Fruit fly (Drosophila melanogaster) whole organism, embryonic: Measurements from ENCODE around the gene Shc.

ENCODE experiments used
- Asciz ChIP-seq: fragments of 200-800 bp; sonication (Bioruptor generic); optimal IDR thresholded peaks from 2 replicates; lab custom pipeline; 2017; ENCODE audit warnings: missing biosample characterization, mild to moderate bottlenecking, missing genetic modification characterization, missing genetic modification reagents
- Atf6 ChIP-seq: fragments of 200-800 bp; sonication (Bioruptor generic); IDR thresholded peaks from 2 replicates; pipeline ENCODE4 v1.3.6; 2022; ENCODE audit warnings: missing biosample characterization, missing genetic modification characterization
- B-H2 ChIP-seq: fragments of 200-800 bp; sonication (Bioruptor generic); optimal IDR thresholded peaks from 2 replicates; lab custom pipeline; 2018; ENCODE audit warnings: missing biosample characterization, mild to moderate bottlenecking, missing genetic modification characterization
- Blimp-1 ChIP-seq: fragments of 200-800 bp; sonication (Bioruptor generic); optimal IDR thresholded peaks from 3 replicates; lab custom pipeline; 2018; ENCODE audit warnings: missing biosample characterization, missing genetic modification characterization, mild to moderate bottlenecking, moderate library complexity, missing genetic modification reagents
- CG10147 ChIP-seq: fragments of 200-800 bp; sonication (Bioruptor generic); optimal IDR thresholded peaks from 2 replicates; lab custom pipeline; 2019; ENCODE audit warnings: missing biosample characterization, mild to moderate bottlenecking, missing genetic modification characterization, moderate library complexity
- CG11695 ChIP-seq: fragments of 200-800 bp; sonication (Bioruptor generic); IDR thresholded peaks from 3 replicates; pipeline ENCODE4 v1.3.6; 2022; ENCODE audit warnings: missing biosample characterization, missing genetic modification characterization
- CG13624 ChIP-seq: fragments of 200-800 bp; sonication (Bioruptor generic); optimal IDR thresholded peaks from 2 replicates; lab custom pipeline; 2016; ENCODE audit warnings: missing biosample characterization, missing genetic modification characterization
- CG13775 ChIP-seq: fragments of 200-800 bp; sonication (Bioruptor generic); optimal IDR thresholded peaks from 3 replicates; lab custom pipeline; 2017; ENCODE audit warnings: missing biosample characterization, mild to moderate bottlenecking, missing genetic modification characterization
- CG1647 ChIP-seq: fragments of 200-800 bp; sonication (Bioruptor generic); optimal IDR thresholded peaks from 3 replicates; lab custom pipeline; 2016; ENCODE audit warnings: missing biosample characterization, missing genetic modification characterization
- CG17612 ChIP-seq: fragments of 200-800 bp; sonication (Bioruptor generic); IDR thresholded peaks from 2 replicates; pipeline ENCODE4 v1.3.6; 2022; ENCODE audit warnings: missing biosample characterization, missing genetic modification characterization
- CG2116 ChIP-seq: fragments of 200-800 bp; sonication (Bioruptor generic); optimal IDR thresholded peaks from 3 replicates; lab custom pipeline; 2018; ENCODE audit warnings: missing biosample characterization, mild to moderate bottlenecking, missing genetic modification characterization
- CG30020 ChIP-seq: fragments of 200-800 bp; optimal IDR thresholded peaks from 2 replicates; lab custom pipeline; 2019; ENCODE audit warnings: missing biosample characterization, mild to moderate bottlenecking, missing genetic modification characterization, moderate library complexity
- CG32532 ChIP-seq: fragments of 200-800 bp; sonication (Bioruptor generic); IDR thresholded peaks from 2 replicates; pipeline ENCODE4 v1.3.6; 2022; ENCODE audit warnings: missing biosample characterization, missing genetic modification characterization
- CG34422 ChIP-seq: fragments of 200-800 bp; sonication (Bioruptor generic); IDR thresholded peaks from 3 replicates; pipeline ENCODE4 v1.3.6; 2022; ENCODE audit warnings: missing biosample characterization, missing genetic modification characterization
- CG3838 ChIP-seq: fragments of 200-800 bp; sonication (Bioruptor generic); optimal IDR thresholded peaks from 3 replicates; lab custom pipeline; 2016; ENCODE audit warnings: missing biosample characterization, missing genetic modification characterization
- CG4617 ChIP-seq: fragments of 200-800 bp; sonication (Bioruptor generic); optimal IDR thresholded peaks from 3 replicates; lab custom pipeline; 2016; ENCODE audit warnings: missing biosample characterization, missing genetic modification characterization, borderline replicate concordance
- CG7357 ChIP-seq: fragments of 200-800 bp; sonication (Bioruptor generic); IDR thresholded peaks from 3 replicates; pipeline ENCODE4 v1.3.6; 2022; ENCODE audit warnings: missing biosample characterization, missing genetic modification characterization
- CG7963 ChIP-seq: fragments of 200-800 bp; sonication (Bioruptor generic); IDR thresholded peaks from 3 replicates; pipeline ENCODE4 v1.3.6; 2022; ENCODE audit warnings: missing biosample characterization, missing genetic modification characterization; ENCODE audit not compliant: partially characterized antibody
- CG8290 ChIP-seq, 3 experiments: fragments of 200-800 bp; sonication (Bioruptor generic); optimal IDR thresholded peaks; 2 replicates each; lab custom pipeline; 2016 to 2019; ENCODE audit warnings: missing biosample characterization in 3 of 3, missing genetic modification characterization in 3 of 3, mild to moderate bottlenecking in 2 of 3, moderate library complexity in 1 of 3
- CG9215 ChIP-seq: fragments of 200-800 bp; sonication (Bioruptor generic); IDR thresholded peaks from 2 replicates; pipeline ENCODE4 v1.3.6; 2022; ENCODE audit warnings: missing biosample characterization, missing genetic modification characterization
- CG9797 ChIP-seq: fragments of 200-800 bp; sonication (Bioruptor generic); optimal IDR thresholded peaks from 3 replicates; lab custom pipeline; 2018; ENCODE audit warnings: missing biosample characterization, mild to moderate bottlenecking, missing genetic modification characterization
- CkIIα-i1 ChIP-seq: fragments of 200-800 bp; sonication (Bioruptor generic); IDR thresholded peaks from 2 replicates; pipeline ENCODE4 v1.3.6; 2022; ENCODE audit warnings: missing biosample characterization, missing genetic modification characterization
- Dek ChIP-seq: fragments of 200-800 bp; sonication (Bioruptor generic); optimal IDR thresholded peaks from 3 replicates; lab custom pipeline; 2019; ENCODE audit warnings: missing biosample characterization, mild to moderate bottlenecking, missing genetic modification characterization, moderate library complexity
- GATAe ChIP-seq: fragments of 200-800 bp; sonication (Bioruptor generic); conservative IDR thresholded peaks from 2 replicates; pipeline ENCODE4 v1.3.6; 2022; ENCODE audit warnings: missing biosample characterization, missing genetic modification characterization
- Gsc ChIP-seq: fragments of 200-800 bp; sonication (Bioruptor generic); IDR thresholded peaks from 2 replicates; pipeline ENCODE4 v1.3.6; 2022; ENCODE audit warnings: missing biosample characterization, missing genetic modification characterization
- H15 ChIP-seq: fragments of 200-800 bp; sonication (Bioruptor generic); IDR thresholded peaks from 3 replicates; pipeline ENCODE4 v1.3.6; 2022; ENCODE audit warnings: missing biosample characterization, missing genetic modification characterization
- HLH4C ChIP-seq: fragments of 200-800 bp; sonication (Bioruptor generic); IDR thresholded peaks from 3 replicates; pipeline ENCODE4 v1.3.6; 2022; ENCODE audit warnings: missing biosample characterization, missing genetic modification characterization; ENCODE audit not compliant: partially characterized antibody
- Kr ChIP-seq: fragments of 200-800 bp; sonication (Bioruptor generic); optimal IDR thresholded peaks from 2 replicates; lab custom pipeline; 2017; ENCODE audit warnings: missing biosample characterization, mild to moderate bottlenecking, missing genetic modification characterization
- Med ChIP-seq: fragments of 200-800 bp; sonication (Bioruptor generic); peaks from one replicate; lab custom pipeline; 2016; ENCODE audit warnings: missing biosample characterization, missing genetic modification characterization, mild to moderate bottlenecking, inconsistent platforms, moderate library complexity
- Nf-YC ChIP-seq: fragments of 200-800 bp; optimal IDR thresholded peaks from 3 replicates; lab custom pipeline; 2019; ENCODE audit warnings: missing biosample characterization, mild to moderate bottlenecking, missing genetic modification characterization, moderate library complexity
- NfI ChIP-seq: fragments of 200-800 bp; sonication (Bioruptor generic); optimal IDR thresholded peaks from 3 replicates; lab custom pipeline; 2018; ENCODE audit warnings: missing biosample characterization, mild to moderate bottlenecking, missing genetic modification characterization, moderate library complexity
- Oaz ChIP-seq: fragments of 200-800 bp; sonication (Bioruptor generic); IDR thresholded peaks from 2 replicates; pipeline ENCODE4 v1.3.6; 2022; ENCODE audit warnings: missing biosample characterization, missing genetic modification characterization
- TFAM ChIP-seq: fragments of 200-800 bp; sonication (Bioruptor generic); optimal IDR thresholded peaks from 2 replicates; lab custom pipeline; 2017; ENCODE audit warnings: missing biosample characterization, missing genetic modification characterization, inconsistent platforms
- Usf ChIP-seq: fragments of 200-800 bp; sonication (Bioruptor generic); optimal IDR thresholded peaks from 2 replicates; lab custom pipeline; 2017; ENCODE audit warnings: missing genotype, missing biosample characterization, missing genetic modification characterization
- Vsx1 ChIP-seq: fragments of 200-800 bp; sonication (Bioruptor generic); optimal IDR thresholded peaks from 2 replicates; lab custom pipeline; 2017; ENCODE audit warnings: missing biosample characterization, mild to moderate bottlenecking, missing genetic modification characterization, missing genetic modification reagents
- az2 ChIP-seq: fragments of 200-800 bp; sonication (Bioruptor generic); optimal IDR thresholded peaks from 3 replicates; lab custom pipeline; 2016; ENCODE audit warnings: missing biosample characterization, missing genetic modification characterization
- bab2 ChIP-seq: fragments of 200-800 bp; sonication (Bioruptor generic); optimal IDR thresholded peaks from 2 replicates; lab custom pipeline; 2016; ENCODE audit warnings: missing biosample characterization, missing genetic modification characterization
- bigmax ChIP-seq: fragments of 200-800 bp; sonication (Bioruptor generic); optimal IDR thresholded peaks from 2 replicates; lab custom pipeline; 2018; ENCODE audit warnings: missing biosample characterization, mild to moderate bottlenecking, missing genetic modification characterization
- cad ChIP-seq: fragments of >200 bp; optimal IDR thresholded peaks from 2 replicates; lab custom pipeline; 2017; ENCODE audit warnings: missing biosample characterization, missing genetic modification characterization
- hkb ChIP-seq, 2 experiments: fragments of 200-800 bp in 1 of 2; fragments of >200 bp in 1 of 2; sonication (Bioruptor generic) in 1 of 2; IDR thresholded peaks in 1 of 2; optimal IDR thresholded peaks in 1 of 2; 2 replicates each; pipeline versions ENCODE4 v1.3.6 to Lab custom; 2017 to 2022; ENCODE audit warnings: missing biosample characterization in 1 of 2, missing genetic modification characterization in 1 of 2
- hth ChIP-seq: fragments of >200 bp; optimal IDR thresholded peaks from 2 replicates; lab custom pipeline; 2017; ENCODE audit warnings: inconsistent platforms
- jing ChIP-seq: fragments of 200-800 bp; sonication (Bioruptor generic); optimal IDR thresholded peaks from 2 replicates; lab custom pipeline; 2018; ENCODE audit warnings: missing biosample characterization, mild to moderate bottlenecking, missing genetic modification characterization
- lilli ChIP-seq: fragments of 200-800 bp; sonication (Bioruptor generic); optimal IDR thresholded peaks from 3 replicates; lab custom pipeline; 2016; ENCODE audit warnings: missing biosample characterization, missing genetic modification characterization
- otp ChIP-seq: fragments of 200-800 bp; sonication (Bioruptor generic); IDR thresholded peaks from 3 replicates; pipeline ENCODE4, ENCODE4 v1.3.6; 2022; ENCODE audit warnings: missing biosample characterization, missing genetic modification characterization
- pita ChIP-seq: fragments of 200-800 bp; sonication (Bioruptor generic); optimal IDR thresholded peaks from 2 replicates; lab custom pipeline; 2017; ENCODE audit warnings: missing biosample characterization, mild to moderate bottlenecking, missing genetic modification characterization
- row ChIP-seq: fragments of 200-800 bp; sonication (Bioruptor generic); IDR thresholded peaks from 3 replicates; pipeline ENCODE4 v1.3.6; 2022; ENCODE audit warnings: missing biosample characterization, missing genetic modification characterization
- shn ChIP-seq: fragments of 200-800 bp; sonication (Bioruptor generic); optimal IDR thresholded peaks from 3 replicates; lab custom pipeline; 2016; ENCODE audit warnings: missing biosample characterization, missing genetic modification characterization
- sna ChIP-seq: fragments of 200-800 bp; sonication (Bioruptor generic); IDR thresholded peaks from 2 replicates; pipeline ENCODE4 v1.3.6; 2022; ENCODE audit warnings: missing biosample characterization, missing genetic modification characterization; ENCODE audit not compliant: partially characterized antibody
- z ChIP-seq: fragments of 200-800 bp; sonication (Bioruptor generic); IDR thresholded peaks from 3 replicates; pipeline ENCODE4 v1.3.6; 2022; ENCODE audit warnings: missing biosample characterization, missing genetic modification characterization
- zf30C ChIP-seq: fragments of 200-800 bp; sonication (Bioruptor generic); optimal IDR thresholded peaks from 3 replicates; lab custom pipeline; 2018; ENCODE audit warnings: missing biosample characterization, mild to moderate bottlenecking, missing genetic modification characterization

Gene Shc

dm6 chr3L:9468261-9468890 is 41.6 kb downstream of the Shc start (continued):
- TF ChIP-seq CG7357 (GFP tag; lab: Robert Waterston, UW) = no peak
- TF ChIP-seq Kr (GFP tag; lab: Kevin White, UChicago) = no peak
- no peak for TF ChIP-seq CG11695 (GFP tag; lab: Robert Waterston, UW)
- no peak for TF ChIP-seq sna
- no peak for TF ChIP-seq Atf6 (GFP tag; lab: Robert Waterston, UW)
- TF ChIP-seq Blimp-1 (GFP tag; lab: Kevin White, UChicago) = peak; percentile 26
- no peak for TF ChIP-seq CG7963
- no peak for TF ChIP-seq z (GFP tag; lab: Robert Waterston, UW)
- no peak for TF ChIP-seq GATAe (GFP tag; lab: Robert Waterston, UW)
- no peak for TF ChIP-seq Usf
- TF ChIP-seq Dek (tag; lab: Kevin White, UChicago) = no peak
- TF ChIP-seq CG3838 (GFP tag; lab: Kevin White, UChicago) = no peak
- no peak for TF ChIP-seq Gsc (GFP tag; lab: Robert Waterston, UW)
- no peak; the same call in 1 of the 2 replicates for TF ChIP-seq CG32532 (GFP tag; lab: Robert Waterston, UW)
- TF ChIP-seq Med = peak; percentile 76
- TF ChIP-seq B-H2 (GFP tag; lab: Kevin White, UChicago) = no peak
- TF ChIP-seq CG34422 = no peak
- no peak for TF ChIP-seq CG9215 (GFP tag; lab: Robert Waterston, UW)
- TF ChIP-seq CG2116 (GFP tag; lab: Kevin White, UChicago) = no peak
- TF ChIP-seq Asciz (GFP tag; lab: Kevin White, UChicago) = no peak
- no peak for TF ChIP-seq CG1647 (GFP tag; lab: Kevin White, UChicago)
- TF ChIP-seq H15 (GFP tag; lab: Robert Waterston, UW) = no peak
- TF ChIP-seq Oaz (GFP tag; lab: Robert Waterston, UW) = no peak
- TF ChIP-seq shn (GFP tag; lab: Kevin White, UChicago) = peak; percentile 15
- TF ChIP-seq pita (GFP tag; lab: Kevin White, UChicago) = no peak
- no peak for TF ChIP-seq cad (GFP tag; lab: Kevin White, UChicago)
- peak; percentile 27 for TF ChIP-seq lilli (GFP tag; lab: Kevin White, UChicago)
- TF ChIP-seq CG13775 = peak; percentile 26
- TF ChIP-seq hth (lab: Kevin White, UChicago) = no peak
- no peak for TF ChIP-seq Nf-YC (tag; lab: Kevin White, UChicago)
- no peak for TF ChIP-seq CG30020 (tag; lab: Kevin White, UChicago)
- TF ChIP-seq hkb (optimal IDR thresholded peaks at IDR 0.05; lab: Kevin White, UChicago) = no peak
- no peak; the same call in 1 of the 2 replicates for TF ChIP-seq hkb (GFP tag; IDR thresholded peaks at IDR 0.05; lab: Robert Waterston, UW)
- TF ChIP-seq zf30C (GFP tag; lab: Kevin White, UChicago) = no peak
- no peak for TF ChIP-seq jing (GFP tag; lab: Kevin White, UChicago)
- no peak for TF ChIP-seq CkIIα-i1
- no peak for TF ChIP-seq TFAM (GFP tag; lab: Kevin White, UChicago)
- TF ChIP-seq CG9797 (GFP tag; lab: Kevin White, UChicago) = no peak
- no peak for TF ChIP-seq CG17612 (GFP tag; lab: Robert Waterston, UW)
- no peak for TF ChIP-seq CG10147 (GFP tag; lab: Kevin White, UChicago)
- no peak for TF ChIP-seq CG4617 (GFP tag; lab: Kevin White, UChicago)
- TF ChIP-seq az2 (GFP tag; lab: Kevin White, UChicago) = no peak
- TF ChIP-seq HLH4C (GFP tag; lab: Robert Waterston, UW) = no peak
- TF ChIP-seq otp = no peak
- no peak for TF ChIP-seq CG13624 (GFP tag; lab: Kevin White, UChicago)
- peak; percentile 35; the same call in 2 of the 3 replicates for TF ChIP-seq row (GFP tag; lab: Robert Waterston, UW)
- no peak for TF ChIP-seq bab2 (GFP tag; lab: Kevin White, UChicago)
- no peak for TF ChIP-seq CG8290 (GFP tag; optimal IDR thresholded peaks at IDR 0.05; lab: Kevin White, UChicago)
- TF ChIP-seq CG8290 (tag; optimal IDR thresholded peaks at IDR 0.05; lab: Kevin White, UChicago) = peak in 1 of 2 experiments; percentile 1
- peak; percentile 14 for TF ChIP-seq Vsx1 (GFP tag; lab: Kevin White, UChicago)
- no peak for TF ChIP-seq bigmax (GFP tag; lab: Kevin White, UChicago)
- TF ChIP-seq NfI (GFP tag; lab: Kevin White, UChicago) = peak; percentile 7
